Worm (Caenorhabditis elegans) whole organism, late embryonic: Measurements from ENCODE around the gene pigq-1.

ENCODE experiments used
- ama-1 ChIP-seq: fragments of 150-350 bp; optimal IDR thresholded peaks from 2 replicates; lab custom pipeline; 2014
- dve-1 ChIP-seq: sonication (generic microtip); optimal IDR thresholded peaks from 2 replicates; lab custom pipeline; 2017; ENCODE audit warnings: antibody characterized with exemption, mild to moderate bottlenecking, missing genetic modification characterization, missing compliant biosample characterization
- elt-2 ChIP-seq: sonication (generic microtip); optimal IDR thresholded peaks from 2 replicates; lab custom pipeline; 2016; ENCODE audit warnings: missing genetic modification reagents, missing genetic modification characterization, missing compliant biosample characterization
- lim-6 ChIP-seq: sonication (generic microtip); optimal IDR thresholded peaks from 2 replicates; lab custom pipeline; 2016; ENCODE audit warnings: missing genetic modification characterization, missing compliant biosample characterization
- nhr-11 ChIP-seq: fragments of 150-350 bp; optimal IDR thresholded peaks from 2 replicates; lab custom pipeline; 2014; ENCODE audit warnings: missing biosample characterization, missing genetic modification characterization
- pha-4 ChIP-seq: fragments of 150-350 bp; optimal IDR thresholded peaks from 2 replicates; lab custom pipeline; 2018; ENCODE audit warnings: missing biosample characterization, missing genetic modification reagents, missing genetic modification characterization
- unc-86 ChIP-seq: sonication (generic microtip); optimal IDR thresholded peaks from 2 replicates; lab custom pipeline; 2016; ENCODE audit warnings: missing genetic modification characterization, missing compliant biosample characterization

- no peak for TF ChIP-seq nhr-11
- no peak for TF ChIP-seq lim-6 (tag; lab: Kevin White, UChicago)
- TF ChIP-seq dve-1 (tag; lab: Kevin White, UChicago): no peak
- TF ChIP-seq ama-1 (lab: Kevin White, UChicago): no peak
- no peak for TF ChIP-seq elt-2 (tag; lab: Kevin White, UChicago)
- TF ChIP-seq unc-86 (tag; lab: Kevin White, UChicago): no peak
- no peak for TF ChIP-seq pha-4 (tag; lab: Kevin White, UChicago)
Observed at ce11 chrIV:11164831-11165230, 17.8 kb upstream of the pigq-1 start, which contains the start of gene C08F8.6.
